Fruit fly (Drosophila melanogaster): ENCODE results near the gene CG42752.

CG42752 gene

dm6 chr2L:18707844-18708238, 32.1 kb downstream of the CG42752 start (continued):
- TF ChIP-seq scrt (GFP tag; optimal IDR thresholded peaks at IDR 0.05), result no peak
- TF ChIP-seq CG1603 (tag; optimal IDR thresholded peaks at IDR 0.05), result peak; percentile 10
- no peak for TF ChIP-seq disco-r (GFP tag; optimal IDR thresholded peaks at IDR 0.05)
- no peak for TF ChIP-seq Hey (tag; optimal IDR thresholded peaks at IDR 0.05)
- no peak for TF ChIP-seq CG13296 (GFP tag; optimal IDR thresholded peaks at IDR 0.05)
- TF ChIP-seq Bgb (GFP tag; IDR thresholded peaks at IDR 0.05; ENCODE audit: partially characterized antibody), result no peak
- TF ChIP-seq Ptx1 (GFP tag; IDR thresholded peaks at IDR 0.05), result peak; percentile 38
- no peak for TF ChIP-seq Asciz (GFP tag; optimal IDR thresholded peaks at IDR 0.05)
- no peak for TF ChIP-seq CG11085 (GFP tag; IDR thresholded peaks at IDR 0.05)
- TF ChIP-seq HLHmδ (GFP tag; optimal IDR thresholded peaks at IDR 0.05), result no peak
- TF ChIP-seq nmo (GFP tag; optimal IDR thresholded peaks at IDR 0.05), result no peak
- no peak for TF ChIP-seq bsh (GFP tag; optimal IDR thresholded peaks at IDR 0.05)
- no peak for TF ChIP-seq BEAF-32 (GFP tag; optimal IDR thresholded peaks at IDR 0.05)
- peak in 1 of 2 experiments; percentile 13 for TF ChIP-seq Pdp1 (GFP tag; optimal IDR thresholded peaks at IDR 0.05)
- TF ChIP-seq Hmx (GFP tag; optimal IDR thresholded peaks at IDR 0.05), result no peak
- TF ChIP-seq phol (tag; optimal IDR thresholded peaks at IDR 0.05), result no peak
- TF ChIP-seq Doc2 (GFP tag; IDR thresholded peaks at IDR 0.05), result no peak
- TF ChIP-seq az2 (GFP tag; optimal IDR thresholded peaks at IDR 0.05), result peak; percentile 40
- peak; percentile 7 for TF ChIP-seq CG12155 (GFP tag; optimal IDR thresholded peaks at IDR 0.05)
- TF ChIP-seq Lpt (GFP tag; optimal IDR thresholded peaks at IDR 0.05), result no peak
- TF ChIP-seq CG17802 (tag; optimal IDR thresholded peaks at IDR 0.05), result no peak
- TF ChIP-seq twi (tag; optimal IDR thresholded peaks at IDR 0.05), result no peak
- TF ChIP-seq Xrp1 (GFP tag; IDR thresholded peaks at IDR 0.05), result peak; percentile 31; the same call in 1 of the 2 replicates
- no peak for TF ChIP-seq CG2202 (tag; optimal IDR thresholded peaks at IDR 0.05)
- no peak for TF ChIP-seq CG9797 (GFP tag; optimal IDR thresholded peaks at IDR 0.05)
- TF ChIP-seq wek (GFP tag; optimal IDR thresholded peaks at IDR 0.05), result peak; percentile 30
- peak; percentile 43 for TF ChIP-seq gem (tag; optimal IDR thresholded peaks at IDR 0.05)
- peak; percentile 100 for TF ChIP-seq CG15073 (GFP tag; optimal IDR thresholded peaks at IDR 0.05)
- no peak for TF ChIP-seq CG7928 (GFP tag; optimal IDR thresholded peaks at IDR 0.05)
- TF ChIP-seq wor (GFP tag; IDR thresholded peaks at IDR 0.05), result no peak
- no peak for TF ChIP-seq CG14965 (GFP tag; optimal IDR thresholded peaks at IDR 0.05; ENCODE audit: borderline replicate concordance)
- peak; percentile 32 for TF ChIP-seq CG10366 (GFP tag; IDR thresholded peaks at IDR 0.05)
- peak; percentile 36 to 46 for TF ChIP-seq dpn (GFP tag; optimal IDR thresholded peaks at IDR 0.05)
- no peak for TF ChIP-seq tx (GFP tag; optimal IDR thresholded peaks at IDR 0.05)
- no peak for TF ChIP-seq CG7987 (GFP tag; optimal IDR thresholded peaks at IDR 0.05)
- no peak for TF ChIP-seq grn (GFP tag; optimal IDR thresholded peaks at IDR 0.05)
- TF ChIP-seq CG11696 (GFP tag; IDR thresholded peaks at IDR 0.05), result no peak
- peak; percentile 92 for TF ChIP-seq Med (GFP tag)
- TF ChIP-seq mam (GFP tag; optimal IDR thresholded peaks at IDR 0.05), result peak; percentile 44
- no peak for TF ChIP-seq CTCF (GFP tag; optimal IDR thresholded peaks at IDR 0.05)
- TF ChIP-seq Blimp-1 (GFP tag; optimal IDR thresholded peaks at IDR 0.05), result no peak
- TF ChIP-seq Mrtf (GFP tag; IDR thresholded peaks at IDR 0.05), result no peak
- TF ChIP-seq ind (GFP tag; optimal IDR thresholded peaks at IDR 0.05), result peak; percentile 33
- peak; percentile 33 for TF ChIP-seq bab2 (GFP tag; optimal IDR thresholded peaks at IDR 0.05)
- TF ChIP-seq Chrac-16 (GFP tag; optimal IDR thresholded peaks at IDR 0.05), result peak; percentile 10
- no peak for TF ChIP-seq CG15011 (GFP tag; optimal IDR thresholded peaks at IDR 0.05)
- peak; percentile 59 for TF ChIP-seq vvl (GFP tag; IDR thresholded peaks at IDR 0.05)
- no peak for TF ChIP-seq CG8290 (GFP tag; optimal IDR thresholded peaks at IDR 0.05)
- no peak for TF ChIP-seq CG8290 (tag; optimal IDR thresholded peaks at IDR 0.05)
- TF ChIP-seq Rx (GFP tag; IDR thresholded peaks at IDR 0.05), result no peak
- TF ChIP-seq Ada2b (GFP tag; IDR thresholded peaks at IDR 0.05), result peak; percentile 34; the same call in 1 of the 2 replicates
- TF ChIP-seq crp (GFP tag; optimal IDR thresholded peaks at IDR 0.05), result no peak

Data from whole organism, embryonic.